Worm (Caenorhabditis elegans) whole organism, midembryonic: ENCODE data around the gene pitr-2.

ENCODE experiments used
- T22C8.4 ChIP-seq: fragments of 200-800 bp; sonication (Bioruptor generic); IDR thresholded peaks from 2 replicates; pipeline ENCODE4 v1.3.6; 2022; ENCODE audit warnings: missing genetic modification characterization, missing compliant biosample characterization
- cog-1 ChIP-seq: sonication (generic microtip); optimal IDR thresholded peaks from 2 replicates; lab custom pipeline; 2016; ENCODE audit warnings: missing genetic modification characterization, missing compliant biosample characterization
- flt-1 ChIP-seq: fragments of 200-800 bp; sonication (Bioruptor generic); IDR thresholded peaks from 2 replicates; pipeline ENCODE4 v1.3.6; 2022; ENCODE audit warnings: missing genetic modification characterization, missing compliant biosample characterization
- klf-2 ChIP-seq: fragments of 200-800 bp; sonication (Bioruptor generic); conservative IDR thresholded peaks from 2 replicates; pipeline ENCODE4 v1.3.6; 2022; ENCODE audit warnings: missing genetic modification reagents, missing genetic modification characterization, missing compliant biosample characterization
- med-1 ChIP-seq: sonication (generic microtip); optimal IDR thresholded peaks from 2 replicates; lab custom pipeline; 2017; ENCODE audit warnings: missing genetic modification characterization, mild to moderate bottlenecking, missing compliant biosample characterization, antibody characterized with exemption, missing genetic modification reagents; ENCODE audit not compliant: insufficient read depth
- ref-1 ChIP-seq: fragments of 200-800 bp; sonication (Bioruptor generic); conservative IDR thresholded peaks from 2 replicates; pipeline ENCODE4 v1.3.6; 2022; ENCODE audit warnings: missing genetic modification reagents, missing genetic modification characterization, missing compliant biosample characterization
- tab-1 ChIP-seq: fragments of 200-800 bp; sonication (Bioruptor generic); IDR thresholded peaks from 2 replicates; pipeline ENCODE4 v1.3.6; 2022; ENCODE audit warnings: missing genetic modification characterization, missing compliant biosample characterization
- ztf-23 ChIP-seq: fragments of 200-800 bp; sonication (Bioruptor generic); IDR thresholded peaks from 2 replicates; pipeline ENCODE4 v1.3.6; 2022; ENCODE audit warnings: missing genetic modification reagents, missing genetic modification characterization, missing compliant biosample characterization
- ztf-29 ChIP-seq: fragments of 200-800 bp; sonication (Bioruptor generic); IDR thresholded peaks from 2 replicates; pipeline ENCODE4 v1.3.6; 2022; ENCODE audit warnings: missing genetic modification reagents, missing genetic modification characterization, missing compliant biosample characterization

Gene pitr-2

DNA sequence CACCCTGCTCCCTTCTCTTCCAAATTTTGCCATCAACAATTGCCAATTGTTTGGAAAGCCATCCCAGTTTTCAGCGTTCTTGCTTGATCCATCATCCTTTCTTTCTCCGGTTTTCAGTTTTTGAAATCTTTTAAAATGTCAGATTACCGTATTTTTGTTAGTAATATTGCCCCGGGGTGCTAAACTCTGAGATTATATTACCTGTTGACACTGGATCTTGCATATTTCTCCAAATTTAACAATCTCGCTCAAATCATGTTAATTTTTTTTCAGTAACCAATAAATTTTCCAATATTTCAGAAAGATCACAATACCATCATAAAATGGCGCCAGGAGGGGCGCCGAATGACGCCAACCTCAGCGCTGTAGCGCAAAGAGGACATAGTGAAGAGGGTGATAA lies 25.1 kb downstream of the pitr-2 start, which contains the start of gene F21C10.7:
Gene F21C10.7 (plus strand): TSS at position 301 of the 400 bp plus-strand sequence.
- TF ChIP-seq ref-1 (GFP tag; lab: Robert Waterston, UW) (no peak), klf-2 (no peak), ztf-29 (GFP tag; lab: Robert Waterston, UW) (no peak), flt-1 (GFP tag; lab: Robert Waterston, UW) (no peak), ztf-23 (GFP tag; lab: Robert Waterston, UW) (no peak), T22C8.4 (GFP tag; lab: Robert Waterston, UW) (no peak), med-1 (GFP tag; lab: Kevin White, UChicago) (no peak), cog-1 (tag; lab: Kevin White, UChicago) (no peak), tab-1 (GFP tag; lab: Robert Waterston, UW) (no peak)

DNA sequence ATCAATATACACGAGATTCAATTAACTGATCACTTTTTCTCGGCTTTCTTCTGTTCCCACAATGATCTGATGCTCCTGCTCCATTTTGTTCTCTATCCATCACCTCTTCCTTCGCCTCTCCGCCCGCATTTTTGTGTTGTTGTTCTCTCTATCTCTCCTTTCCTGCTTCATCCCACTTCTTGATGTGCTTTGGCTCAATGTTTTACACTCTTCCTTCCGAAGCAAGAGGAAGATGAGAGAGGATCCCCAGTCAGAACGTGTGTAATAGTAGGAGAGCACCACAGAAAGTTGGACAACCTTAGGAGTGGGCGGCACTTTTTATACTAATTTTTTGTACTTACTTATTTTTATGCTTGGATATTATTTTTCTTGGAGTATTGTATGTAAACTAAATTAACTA lies 25.6 kb downstream of the pitr-2 start:
- no peak for TF ChIP-seq T22C8.4 (GFP tag; lab: Robert Waterston, UW)
- no peak for TF ChIP-seq med-1 (GFP tag; lab: Kevin White, UChicago)
- no peak for TF ChIP-seq tab-1 (GFP tag; lab: Robert Waterston, UW)

DNA sequence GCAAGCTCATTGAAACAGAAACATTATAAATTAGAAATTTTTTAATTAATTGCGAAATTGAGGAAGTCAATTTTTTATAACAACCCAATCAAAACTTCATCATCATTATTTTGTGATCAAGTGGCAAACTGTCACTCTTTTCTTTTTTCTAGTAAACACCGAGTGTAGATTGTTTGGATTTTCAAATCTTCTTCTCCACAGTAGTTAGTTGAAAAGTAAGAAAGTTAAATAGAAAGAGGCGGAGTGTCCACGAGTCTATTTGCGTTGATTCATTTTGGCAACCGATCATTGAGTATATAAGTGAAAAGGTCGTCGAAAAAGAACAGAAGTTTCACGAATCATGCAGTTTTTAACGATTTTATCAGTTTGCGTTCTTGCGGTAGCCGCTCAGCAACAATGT lies 28.2 kb downstream of the pitr-2 start, which contains the start of gene pqn-31:
Gene pqn-31 (plus strand): TSS at position 301 of the 400 bp plus-strand sequence.
- TF ChIP-seq T22C8.4 (GFP tag; lab: Robert Waterston, UW) (no peak), ztf-23 (GFP tag; lab: Robert Waterston, UW) (no peak), cog-1 (tag; lab: Kevin White, UChicago) (no peak), flt-1 (GFP tag; lab: Robert Waterston, UW) (no peak), med-1 (GFP tag; lab: Kevin White, UChicago) (no peak)

DNA sequence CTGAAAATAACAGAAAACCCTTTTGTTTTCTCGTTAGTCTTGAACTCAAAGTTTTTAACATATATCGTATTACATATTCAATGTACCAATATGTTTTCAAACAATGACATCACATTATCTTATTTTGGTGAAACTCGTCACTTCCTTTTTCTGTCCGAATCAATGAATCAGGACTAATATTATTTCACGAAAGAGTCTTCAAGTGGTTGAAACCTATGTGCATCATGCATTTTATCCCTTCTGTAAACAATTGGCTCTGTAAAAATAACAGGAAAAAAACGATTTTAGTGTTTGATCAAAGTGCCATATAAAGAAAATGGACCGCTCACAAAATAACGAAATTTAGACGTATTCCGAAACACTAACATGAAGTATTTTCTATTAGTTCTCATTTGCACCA lies 29.3 kb downstream of the pitr-2 start, which contains the start of gene F21C10.18:
Gene F21C10.18 (plus strand): TSS at position 301 of the 400 bp plus-strand sequence.
- TF ChIP-seq ztf-29 (GFP tag; lab: Robert Waterston, UW) (no peak), med-1 (GFP tag; lab: Kevin White, UChicago) (no peak), cog-1 (tag; lab: Kevin White, UChicago) (no peak), ref-1 (GFP tag; lab: Robert Waterston, UW) (no peak), klf-2 (no peak), flt-1 (GFP tag; lab: Robert Waterston, UW) (no peak), ztf-23 (GFP tag; lab: Robert Waterston, UW) (no peak), tab-1 (GFP tag; lab: Robert Waterston, UW) (no peak), T22C8.4 (GFP tag; lab: Robert Waterston, UW) (no peak)

DNA sequence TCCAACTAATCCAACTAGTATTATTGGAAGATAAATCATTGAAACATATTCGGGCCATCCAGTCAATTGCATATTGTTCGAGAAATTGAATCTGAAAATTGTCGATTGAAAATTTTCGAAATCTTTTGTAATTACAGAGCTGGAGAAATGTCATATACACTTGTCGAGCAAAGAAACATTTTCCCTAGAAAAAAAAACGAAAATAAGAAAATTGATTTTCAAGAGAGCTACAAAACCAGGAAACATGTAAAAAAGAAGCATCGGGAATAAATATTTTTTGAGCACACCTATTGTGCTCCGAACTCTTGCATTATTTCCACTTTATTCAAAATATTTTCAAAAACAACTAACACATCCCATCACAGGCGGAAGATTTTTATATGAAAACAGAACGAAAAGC lies 36.5 kb downstream of the pitr-2 start, which contains the start of gene frpr-6:
Gene frpr-6 (minus strand): TSS at position 101 of the 400 bp plus-strand sequence.
- no peak for TF ChIP-seq cog-1 (tag; lab: Kevin White, UChicago)
- TF ChIP-seq T22C8.4 (GFP tag; lab: Robert Waterston, UW), result no peak
- no peak for TF ChIP-seq flt-1 (GFP tag; lab: Robert Waterston, UW)
- TF ChIP-seq klf-2, result no peak
- no peak for TF ChIP-seq tab-1 (GFP tag; lab: Robert Waterston, UW)
- TF ChIP-seq ref-1 (GFP tag; lab: Robert Waterston, UW), result no peak

DNA sequence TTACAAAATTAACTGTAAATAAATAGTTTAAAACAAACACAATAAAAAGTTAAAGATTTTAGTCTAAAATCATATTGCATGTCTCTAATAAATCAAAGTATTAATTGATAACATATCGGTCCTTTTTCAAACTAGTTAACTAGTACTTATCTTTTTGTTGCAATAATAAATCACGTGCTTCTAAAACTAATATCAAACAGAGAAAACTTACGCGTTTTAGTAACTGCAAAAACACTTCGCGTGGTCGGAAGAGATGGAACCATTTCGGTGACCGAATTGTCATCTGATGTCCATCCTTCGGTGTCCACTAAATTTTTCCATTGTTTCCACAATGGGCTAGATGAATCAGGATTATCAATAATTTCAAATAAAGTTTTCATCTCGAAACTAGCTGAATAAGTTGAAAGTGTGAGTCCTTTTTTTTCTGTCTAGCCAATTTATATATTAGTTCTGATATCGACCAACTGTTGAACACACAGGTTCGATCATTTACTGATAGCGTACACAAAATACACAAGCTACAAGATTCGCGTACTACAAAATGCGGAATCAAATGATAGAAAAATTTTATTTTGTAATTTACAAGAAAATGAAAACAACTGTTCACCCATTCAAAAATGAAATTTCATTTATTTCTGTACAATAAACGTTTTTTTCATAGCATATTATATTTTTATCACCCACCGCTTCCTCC lies 39.1 kb downstream of the pitr-2 start, which contains the start of gene F21C10.9:
Gene F21C10.9 (minus strand): TSS at position 417 of the 694 bp plus-strand sequence.
- TF ChIP-seq cog-1 (tag; lab: Kevin White, UChicago) (no peak), flt-1 (GFP tag; lab: Robert Waterston, UW) (no peak), klf-2 (no peak), ref-1 (GFP tag; lab: Robert Waterston, UW) (no peak), tab-1 (GFP tag; lab: Robert Waterston, UW) (no peak), ztf-29 (GFP tag; lab: Robert Waterston, UW) (no peak), T22C8.4 (GFP tag; lab: Robert Waterston, UW) (no peak), ztf-23 (GFP tag; lab: Robert Waterston, UW) (no peak), med-1 (GFP tag; lab: Kevin White, UChicago) (no peak)

DNA sequence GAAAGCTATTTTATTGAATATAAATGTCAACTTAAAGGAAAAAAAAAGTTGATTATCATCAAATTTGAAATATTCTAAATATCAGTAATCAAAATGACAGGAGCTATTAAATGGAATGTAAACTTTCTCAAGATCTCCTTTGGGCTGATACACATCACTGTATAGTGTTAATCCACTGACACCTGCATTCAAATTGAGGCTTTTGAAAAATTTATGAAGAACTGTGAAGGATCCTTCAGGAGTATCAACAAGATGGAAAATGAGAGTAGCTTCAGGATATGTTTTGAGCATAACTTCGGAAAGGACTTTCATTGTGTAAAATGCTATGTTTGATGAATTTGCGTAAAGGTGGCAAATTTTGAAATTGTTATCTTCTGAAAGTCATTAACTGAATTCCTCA lies 40.3 kb downstream of the pitr-2 start:
- TF ChIP-seq ref-1 (GFP tag; lab: Robert Waterston, UW) (no peak), T22C8.4 (GFP tag; lab: Robert Waterston, UW) (no peak), tab-1 (GFP tag; lab: Robert Waterston, UW) (no peak), cog-1 (tag; lab: Kevin White, UChicago) (no peak)

DNA sequence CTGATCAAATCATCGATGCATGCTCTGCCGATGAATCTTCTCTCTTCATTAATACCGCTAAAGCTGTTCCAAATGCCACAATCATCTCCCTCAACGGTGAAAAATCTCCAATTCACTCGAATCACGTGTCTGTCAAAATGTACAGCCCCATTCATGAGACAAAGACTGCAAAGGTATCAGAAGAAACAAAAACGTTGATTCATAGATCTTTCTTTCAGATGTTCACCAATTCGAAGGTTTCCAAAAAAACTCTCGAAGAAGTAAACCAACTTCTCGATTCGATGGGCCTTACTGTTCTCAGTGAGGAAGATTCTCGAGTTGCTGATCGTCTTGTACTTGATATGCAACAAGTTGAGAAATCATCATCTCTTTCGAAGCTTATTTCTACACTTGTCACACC lies 40.8 kb downstream of the pitr-2 start:
- TF ChIP-seq klf-2 (no peak), cog-1 (tag; lab: Kevin White, UChicago) (no peak), tab-1 (GFP tag; lab: Robert Waterston, UW) (no peak), flt-1 (GFP tag; lab: Robert Waterston, UW) (no peak), ref-1 (GFP tag; lab: Robert Waterston, UW) (no peak), ztf-29 (GFP tag; lab: Robert Waterston, UW) (no peak), med-1 (GFP tag; lab: Kevin White, UChicago) (no peak), T22C8.4 (GFP tag; lab: Robert Waterston, UW) (no peak), ztf-23 (GFP tag; lab: Robert Waterston, UW) (no peak)

DNA sequence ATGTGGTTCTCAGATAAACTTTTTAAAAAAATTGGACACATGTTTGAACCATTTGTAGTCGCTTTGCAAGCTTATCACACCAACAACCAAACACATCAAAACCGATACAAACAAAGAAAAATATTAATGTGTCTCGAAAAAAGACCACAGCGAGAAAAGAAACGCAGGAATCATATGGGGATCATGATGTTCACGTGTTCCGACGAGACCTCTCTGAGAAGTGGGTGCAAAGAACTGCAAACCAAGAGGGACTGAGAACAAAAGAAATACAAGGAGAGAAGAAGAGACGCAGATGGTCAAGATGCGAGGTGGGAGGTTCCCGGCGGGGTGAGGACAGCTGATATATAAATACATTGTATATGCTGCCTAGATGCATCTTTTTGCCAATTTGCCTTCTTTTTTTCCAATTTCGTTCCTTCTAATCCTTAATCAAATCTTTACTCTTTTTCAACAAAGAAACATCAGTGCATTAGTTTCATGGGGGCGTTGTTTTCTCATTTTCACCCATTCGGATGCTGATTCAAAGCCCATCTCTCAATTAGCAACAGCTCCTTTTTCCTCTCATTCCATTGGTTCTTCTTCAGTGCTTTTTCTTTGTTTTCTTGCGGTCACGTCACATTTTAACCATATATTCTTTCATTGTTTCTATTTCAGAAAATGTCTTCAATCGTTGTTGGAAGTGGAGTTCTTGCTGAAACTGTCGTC lies 41.8 kb downstream of the pitr-2 start, which contains the start of gene F21C10.10:
Gene F21C10.10 (plus strand): TSS at position 655 of the 705 bp plus-strand sequence.
- peak; percentile 68 for TF ChIP-seq cog-1 (tag; lab: Kevin White, UChicago)
- TF ChIP-seq flt-1 (GFP tag; lab: Robert Waterston, UW), result 0 out of 2 replicates have a peak, but pooled peaks have one; percentile 8
- no peak for TF ChIP-seq ref-1 (GFP tag; lab: Robert Waterston, UW)
- no peak for TF ChIP-seq med-1 (GFP tag; lab: Kevin White, UChicago)
